Fruit fly (Drosophila melanogaster) whole organism, embryonic: ENCODE data around the gene PIG-U.

Experiments used
- Atf6 ChIP-seq: fragments of 200-800 bp; sonication (Bioruptor generic); IDR thresholded peaks from 2 replicates; pipeline ENCODE4 v1.3.6; 2022; ENCODE audit warnings: missing biosample characterization, missing genetic modification characterization
- Bteb2 ChIP-seq: fragments of 200-800 bp; sonication (Bioruptor generic); optimal IDR thresholded peaks from 2 replicates; lab custom pipeline; 2016; ENCODE audit warnings: missing biosample characterization, missing genetic modification characterization
- CG10979 ChIP-seq: fragments of 200-800 bp; sonication (Bioruptor generic); optimal IDR thresholded peaks from 2 replicates; lab custom pipeline; 2018; ENCODE audit warnings: missing biosample characterization, mild to moderate bottlenecking, missing genetic modification characterization, moderate library complexity
- CG1233 ChIP-seq: fragments of 200-800 bp; sonication (Bioruptor generic); optimal IDR thresholded peaks from 4 replicates; lab custom pipeline; 2018; ENCODE audit warnings: missing biosample characterization, mild to moderate bottlenecking, missing genetic modification characterization
- CG12391 ChIP-seq: fragments of 200-800 bp; sonication (Bioruptor generic); optimal IDR thresholded peaks from 3 replicates; lab custom pipeline; 2018; ENCODE audit warnings: missing biosample characterization, mild to moderate bottlenecking, missing genetic modification characterization, moderate library complexity
- CG12769 ChIP-seq: fragments of 200-800 bp; sonication (Bioruptor generic); optimal IDR thresholded peaks from 2 replicates; lab custom pipeline; 2019; ENCODE audit warnings: missing biosample characterization, mild to moderate bottlenecking, missing genetic modification characterization, moderate library complexity
- CG15601 ChIP-seq: fragments of 200-800 bp; sonication (Bioruptor generic); optimal IDR thresholded peaks from 3 replicates; lab custom pipeline; 2019; ENCODE audit warnings: missing biosample characterization, mild to moderate bottlenecking, missing genetic modification characterization, moderate library complexity
- CG17829 ChIP-seq: fragments of 200-800 bp; optimal IDR thresholded peaks from 2 replicates; lab custom pipeline; 2019; ENCODE audit warnings: missing biosample characterization, mild to moderate bottlenecking, missing genetic modification characterization, moderate library complexity
- CG18764 ChIP-seq: fragments of 200-800 bp; sonication (Bioruptor generic); optimal IDR thresholded peaks from 3 replicates; lab custom pipeline; 2016; ENCODE audit warnings: missing biosample characterization, missing genetic modification characterization
- CG2199 ChIP-seq: fragments of 200-800 bp; sonication (Bioruptor generic); IDR thresholded peaks from 3 replicates; pipeline ENCODE4 v1.3.6; 2022; ENCODE audit warnings: missing biosample characterization, missing genetic modification characterization
- CG31365 ChIP-seq: fragments of 200-800 bp; sonication (Bioruptor generic); optimal IDR thresholded peaks from 2 replicates; lab custom pipeline; 2018; ENCODE audit warnings: missing biosample characterization, mild to moderate bottlenecking, missing genetic modification characterization
- CG33557 ChIP-seq: fragments of 200-800 bp; sonication (Bioruptor generic); optimal IDR thresholded peaks from 2 replicates; lab custom pipeline; 2019; ENCODE audit warnings: missing biosample characterization, mild to moderate bottlenecking, missing genetic modification characterization, moderate library complexity
- CG3847 ChIP-seq: fragments of 200-800 bp; sonication (Bioruptor generic); IDR thresholded peaks from 2 replicates; pipeline ENCODE4 v1.3.6; 2022; ENCODE audit warnings: missing biosample characterization, missing genetic modification characterization
- CG4707 ChIP-seq: fragments of 200-800 bp; sonication (Bioruptor generic); optimal IDR thresholded peaks from 2 replicates; lab custom pipeline; 2018; ENCODE audit warnings: missing biosample characterization, mild to moderate bottlenecking, missing genetic modification characterization, moderate library complexity
- CG5953 ChIP-seq: fragments of 200-800 bp; sonication (Bioruptor generic); IDR thresholded peaks from 2 replicates; pipeline ENCODE4 v1.3.6; 2022; ENCODE audit warnings: missing biosample characterization, missing genetic modification characterization
- CG6765 ChIP-seq: fragments of 200-800 bp; sonication (Bioruptor generic); optimal IDR thresholded peaks from 3 replicates; lab custom pipeline; 2017; ENCODE audit warnings: missing biosample characterization, mild to moderate bottlenecking, missing genetic modification characterization
- CG7987 ChIP-seq: fragments of 200-800 bp; sonication (Bioruptor generic); optimal IDR thresholded peaks from 2 replicates; lab custom pipeline; 2018; ENCODE audit warnings: missing biosample characterization, mild to moderate bottlenecking, missing genetic modification characterization, moderate library complexity
- CG8359 ChIP-seq: fragments of 200-800 bp; sonication (Bioruptor generic); optimal IDR thresholded peaks from 2 replicates; lab custom pipeline; 2017; ENCODE audit warnings: missing biosample characterization, mild to moderate bottlenecking, missing genetic modification characterization, borderline replicate concordance
- CG8924 ChIP-seq: fragments of 200-800 bp; optimal IDR thresholded peaks from 3 replicates; lab custom pipeline; 2019; ENCODE audit warnings: missing biosample characterization, mild to moderate bottlenecking, missing genetic modification characterization, moderate library complexity
- CG9727 ChIP-seq: fragments of 200-800 bp; sonication (Bioruptor generic); optimal IDR thresholded peaks from 3 replicates; lab custom pipeline; 2017; ENCODE audit warnings: missing biosample characterization, mild to moderate bottlenecking, missing genetic modification characterization
- CG9797 ChIP-seq: fragments of 200-800 bp; sonication (Bioruptor generic); optimal IDR thresholded peaks from 3 replicates; lab custom pipeline; 2018; ENCODE audit warnings: missing biosample characterization, mild to moderate bottlenecking, missing genetic modification characterization
- HLH3B ChIP-seq: fragments of 200-800 bp; sonication (Bioruptor generic); IDR thresholded peaks from 2 replicates; pipeline ENCODE4 v1.3.6; 2022; ENCODE audit warnings: missing biosample characterization, missing genetic modification characterization
- Hr51 ChIP-seq, 2 experiments: fragments of 200-800 bp; sonication (Bioruptor generic); optimal IDR thresholded peaks; 2 replicates in 1 of 2; 3 replicates in 1 of 2; lab custom pipeline; 2016 to 2018; ENCODE audit warnings: missing biosample characterization in 2 of 2, missing genetic modification characterization in 2 of 2, mild to moderate bottlenecking in 1 of 2, moderate library complexity in 1 of 2
- Lpt ChIP-seq: fragments of >200 bp; optimal IDR thresholded peaks from 2 replicates; lab custom pipeline; 2018; ENCODE audit warnings: missing biosample characterization, missing genetic modification characterization
- MTF-1 ChIP-seq: fragments of 200-800 bp; sonication (Bioruptor generic); optimal IDR thresholded peaks from 2 replicates; lab custom pipeline; 2018; ENCODE audit warnings: missing biosample characterization, mild to moderate bottlenecking, missing genetic modification characterization, borderline replicate concordance
- Mes4 ChIP-seq: fragments of 200-800 bp; sonication (Bioruptor generic); optimal IDR thresholded peaks from 2 replicates; lab custom pipeline; 2016; ENCODE audit warnings: missing biosample characterization, missing genetic modification characterization
- NFAT ChIP-seq: fragments of 200-800 bp; sonication (Bioruptor generic); IDR thresholded peaks from 2 replicates; pipeline ENCODE4 v1.3.6; 2022; ENCODE audit warnings: missing biosample characterization, missing genetic modification characterization
- Oli ChIP-seq: fragments of 200-800 bp; sonication (Bioruptor generic); optimal IDR thresholded peaks from 2 replicates; lab custom pipeline; 2018; ENCODE audit warnings: missing biosample characterization, mild to moderate bottlenecking, missing genetic modification characterization, moderate library complexity
- YL-1 ChIP-seq: fragments of 200-800 bp; sonication (Bioruptor generic); optimal IDR thresholded peaks from 3 replicates; lab custom pipeline; 2017; ENCODE audit warnings: missing biosample characterization, mild to moderate bottlenecking, missing genetic modification characterization
- ara ChIP-seq: fragments of 200-800 bp; sonication (Bioruptor generic); IDR thresholded peaks from 2 replicates; pipeline ENCODE4 v1.3.6; 2022; ENCODE audit warnings: missing biosample characterization, missing genetic modification characterization
- chm ChIP-seq: fragments of 200-800 bp; sonication (Bioruptor generic); IDR thresholded peaks from 2 replicates; pipeline ENCODE4 v1.3.6; 2022; ENCODE audit warnings: missing biosample characterization, missing genetic modification characterization
- crc ChIP-seq: fragments of 200-800 bp; sonication (Bioruptor generic); optimal IDR thresholded peaks from 2 replicates; lab custom pipeline; 2016; ENCODE audit warnings: missing biosample characterization, missing genetic modification characterization
- emc ChIP-seq: fragments of 200-800 bp; sonication (Bioruptor generic); optimal IDR thresholded peaks from 2 replicates; lab custom pipeline; 2016; ENCODE audit warnings: missing biosample characterization, missing genetic modification characterization
- gcm ChIP-seq: fragments of 200-800 bp; sonication (Bioruptor generic); optimal IDR thresholded peaks from 2 replicates; lab custom pipeline; 2019; ENCODE audit warnings: missing biosample characterization, mild to moderate bottlenecking, missing genetic modification characterization, moderate library complexity
- gem ChIP-seq: fragments of 200-800 bp; sonication (Bioruptor generic); optimal IDR thresholded peaks from 2 replicates; lab custom pipeline; 2019; ENCODE audit warnings: missing biosample characterization, mild to moderate bottlenecking, missing genetic modification characterization, moderate library complexity
- hkb ChIP-seq, 2 experiments: fragments of 200-800 bp in 1 of 2; fragments of >200 bp in 1 of 2; sonication (Bioruptor generic) in 1 of 2; IDR thresholded peaks in 1 of 2; optimal IDR thresholded peaks in 1 of 2; 2 replicates each; pipeline versions ENCODE4 v1.3.6 to Lab custom; 2017 to 2022; ENCODE audit warnings: missing biosample characterization in 1 of 2, missing genetic modification characterization in 1 of 2
- hth ChIP-seq: fragments of >200 bp; optimal IDR thresholded peaks from 2 replicates; lab custom pipeline; 2017; ENCODE audit warnings: inconsistent platforms
- ind ChIP-seq: fragments of 200-800 bp; sonication (Bioruptor generic); optimal IDR thresholded peaks from 3 replicates; lab custom pipeline; 2016; ENCODE audit warnings: missing biosample characterization, missing genetic modification characterization
- lilli ChIP-seq: fragments of 200-800 bp; sonication (Bioruptor generic); optimal IDR thresholded peaks from 3 replicates; lab custom pipeline; 2016; ENCODE audit warnings: missing biosample characterization, missing genetic modification characterization
- lmd ChIP-seq: fragments of 200-800 bp; sonication (Bioruptor generic); IDR thresholded peaks from 2 replicates; pipeline ENCODE4 v1.3.6; 2022; ENCODE audit warnings: missing biosample characterization, missing genetic modification characterization
- nmo ChIP-seq: fragments of 200-800 bp; sonication (Bioruptor generic); optimal IDR thresholded peaks from 2 replicates; lab custom pipeline; 2018; ENCODE audit warnings: missing biosample characterization, mild to moderate bottlenecking, missing genetic modification characterization, moderate library complexity
- onecut ChIP-seq: fragments of 200-800 bp; sonication (Bioruptor generic); IDR thresholded peaks from 2 replicates; pipeline ENCODE4 v1.3.6; 2022; ENCODE audit warnings: missing biosample characterization, missing genetic modification characterization
- pfk ChIP-seq: fragments of 200-800 bp; sonication (Bioruptor generic); optimal IDR thresholded peaks from 2 replicates; lab custom pipeline; 2018; ENCODE audit warnings: missing biosample characterization, mild to moderate bottlenecking, missing genetic modification characterization, moderate library complexity
- pita ChIP-seq: fragments of 200-800 bp; sonication (Bioruptor generic); optimal IDR thresholded peaks from 2 replicates; lab custom pipeline; 2017; ENCODE audit warnings: missing biosample characterization, mild to moderate bottlenecking, missing genetic modification characterization
- prd ChIP-seq, 3 experiments: fragments of >200 bp in 2 of 3; fragments of 200-800 bp in 1 of 3; sonication (Bioruptor generic) in 1 of 3; optimal IDR thresholded peaks in 2 of 3; IDR thresholded peaks in 1 of 3; 2 replicates in 2 of 3; 3 replicates in 1 of 3; pipeline versions ENCODE4 v1.3.6 to Lab custom; 2017 to 2022; ENCODE audit warnings: missing biosample characterization in 1 of 3, missing genetic modification characterization in 1 of 3
- shn ChIP-seq: fragments of 200-800 bp; sonication (Bioruptor generic); optimal IDR thresholded peaks from 3 replicates; lab custom pipeline; 2016; ENCODE audit warnings: missing biosample characterization, missing genetic modification characterization
- tgo ChIP-seq: fragments of 200-800 bp; sonication (Bioruptor generic); IDR thresholded peaks from 3 replicates; pipeline ENCODE4 v1.3.6; 2022; ENCODE audit warnings: missing biosample characterization, missing genetic modification characterization
- trh ChIP-seq: fragments of 200-800 bp; sonication (Bioruptor generic); optimal IDR thresholded peaks from 2 replicates; lab custom pipeline; 2016; ENCODE audit warnings: missing biosample characterization, missing genetic modification characterization
- twi ChIP-seq: fragments of 200-800 bp; optimal IDR thresholded peaks from 2 replicates; lab custom pipeline; 2019; ENCODE audit warnings: missing biosample characterization, mild to moderate bottlenecking, missing genetic modification characterization, moderate library complexity
- zfh2 ChIP-seq: fragments of 200-800 bp; sonication (Bioruptor generic); optimal IDR thresholded peaks from 2 replicates; lab custom pipeline; 2016; ENCODE audit warnings: missing biosample characterization, missing genetic modification characterization

The PIG-U gene

dm6 chr2L:8471667-8472066, 43.2 kb upstream of the PIG-U start (continued):
- TF ChIP-seq MTF-1 (GFP tag; lab: Kevin White, UChicago): no peak
- TF ChIP-seq CG7987 (GFP tag; lab: Kevin White, UChicago): no peak
- TF ChIP-seq pfk (GFP tag; lab: Kevin White, UChicago): no peak
- no peak for TF ChIP-seq CG5953 (GFP tag; lab: Robert Waterston, UW)
- no peak for TF ChIP-seq trh (GFP tag; lab: Kevin White, UChicago)
- no peak for TF ChIP-seq Lpt (GFP tag; lab: Kevin White, UChicago)
- peak; percentile 67 for TF ChIP-seq gem
- TF ChIP-seq CG12769 (tag; lab: Kevin White, UChicago): no peak
- no peak for TF ChIP-seq Bteb2 (GFP tag; lab: Kevin White, UChicago)
- peak; percentile 43 for TF ChIP-seq CG33557 (GFP tag; lab: Kevin White, UChicago)
- TF ChIP-seq twi (tag; lab: Kevin White, UChicago): no peak
- TF ChIP-seq YL-1: no peak
- no peak; the same call in 1 of the 2 replicates for TF ChIP-seq HLH3B (GFP tag; lab: Robert Waterston, UW)
- no peak for TF ChIP-seq CG4707 (GFP tag; lab: Kevin White, UChicago)
- TF ChIP-seq NFAT (GFP tag; lab: Robert Waterston, UW): no peak
- TF ChIP-seq emc (GFP tag; lab: Kevin White, UChicago): no peak
- no peak for TF ChIP-seq pita (GFP tag; lab: Kevin White, UChicago)
- no peak for TF ChIP-seq CG31365
- peak; percentile 38 for TF ChIP-seq CG12391 (tag; lab: Kevin White, UChicago)
- no peak for TF ChIP-seq Atf6 (GFP tag; lab: Robert Waterston, UW)
- peak in 1 of 2 experiments; percentile 25 for TF ChIP-seq Hr51 (GFP tag; optimal IDR thresholded peaks at IDR 0.05; lab: Kevin White, UChicago)
- TF ChIP-seq hth (lab: Kevin White, UChicago): no peak
- peak; percentile 64 for TF ChIP-seq CG17829 (tag; lab: Kevin White, UChicago)
- TF ChIP-seq crc (GFP tag; lab: Kevin White, UChicago): no peak
- TF ChIP-seq nmo: peak; percentile 74
- no peak for TF ChIP-seq Mes4 (GFP tag; lab: Kevin White, UChicago)
- TF ChIP-seq zfh2 (GFP tag; lab: Kevin White, UChicago): no peak
- TF ChIP-seq ind (GFP tag; lab: Kevin White, UChicago): no peak
- no peak for TF ChIP-seq ara (GFP tag; lab: Robert Waterston, UW)
- TF ChIP-seq hkb (optimal IDR thresholded peaks at IDR 0.05; lab: Kevin White, UChicago): no peak
- no peak for TF ChIP-seq hkb (GFP tag; IDR thresholded peaks at IDR 0.05; lab: Robert Waterston, UW)

- TF ChIP-seq CG9727: peak; percentile 66
- TF ChIP-seq onecut (GFP tag; lab: Robert Waterston, UW): 0 out of 2 replicates have a peak, but pooled peaks have one; percentile 6
- TF ChIP-seq chm (GFP tag; lab: Robert Waterston, UW): peak; percentile 54; the same call in 1 of the 2 replicates
- TF ChIP-seq CG2199: peak; percentile 58; the same call in 1 of the 3 replicates
- peak; percentile 54 for TF ChIP-seq CG1233 (GFP tag; lab: Kevin White, UChicago)
- TF ChIP-seq CG8924 (tag; lab: Kevin White, UChicago): peak; percentile 22
- TF ChIP-seq CG10979 (tag; lab: Kevin White, UChicago): peak; percentile 66
- no peak for TF ChIP-seq prd (optimal IDR thresholded peaks at IDR 0.05; lab: Kevin White, UChicago)
- peak; percentile 77 for TF ChIP-seq prd (GFP tag; IDR thresholded peaks at IDR 0.05; lab: Robert Waterston, UW)
- TF ChIP-seq gcm (GFP tag; lab: Kevin White, UChicago): peak; percentile 28
- peak; percentile 40 for TF ChIP-seq CG8359 (GFP tag; lab: Kevin White, UChicago)
- peak; percentile 67; the same call in 1 of the 2 replicates for TF ChIP-seq ara (GFP tag; lab: Robert Waterston, UW)
- peak; percentile 33 for TF ChIP-seq lilli (GFP tag; lab: Kevin White, UChicago)
- peak; percentile 32 for TF ChIP-seq CG18764
- TF ChIP-seq CG3847 (GFP tag; lab: Robert Waterston, UW): peak; percentile 55
- peak; percentile 54 for TF ChIP-seq Oli
- no peak for TF ChIP-seq CG6765 (GFP tag; lab: Kevin White, UChicago)
- TF ChIP-seq shn (GFP tag; lab: Kevin White, UChicago): no peak
- TF ChIP-seq lmd (GFP tag; lab: Robert Waterston, UW): peak; percentile 60; the same call in 1 of the 2 replicates
- TF ChIP-seq CG9797 (GFP tag; lab: Kevin White, UChicago): no peak
- peak; percentile 22 for TF ChIP-seq CG15601
- peak; percentile 73 for TF ChIP-seq tgo
Measured at dm6 chr2L:8473448-8473847, 41.4 kb upstream of the PIG-U start.
